Worm (Caenorhabditis elegans) whole organism, L4/young adult: ENCODE results near the gene F20A1.8.

ENCODE experiments used
- W03F9.2 ChIP-seq: fragments of 150-350 bp; optimal IDR thresholded peaks from 2 replicates; lab custom pipeline; 2014; ENCODE audit warnings: missing biosample characterization, missing genetic modification characterization
- dao-5 ChIP-seq: sonication (generic microtip); optimal IDR thresholded peaks from 2 replicates; lab custom pipeline; 2016; ENCODE audit warnings: missing genotype, missing genetic modification characterization, moderate library complexity, missing compliant biosample characterization
- him-1 ChIP-seq: sonication (generic microtip); optimal IDR thresholded peaks from 2 replicates; lab custom pipeline; 2016; ENCODE audit warnings: missing genotype, missing genetic modification reagents, missing genetic modification characterization, missing compliant biosample characterization

DNA sequence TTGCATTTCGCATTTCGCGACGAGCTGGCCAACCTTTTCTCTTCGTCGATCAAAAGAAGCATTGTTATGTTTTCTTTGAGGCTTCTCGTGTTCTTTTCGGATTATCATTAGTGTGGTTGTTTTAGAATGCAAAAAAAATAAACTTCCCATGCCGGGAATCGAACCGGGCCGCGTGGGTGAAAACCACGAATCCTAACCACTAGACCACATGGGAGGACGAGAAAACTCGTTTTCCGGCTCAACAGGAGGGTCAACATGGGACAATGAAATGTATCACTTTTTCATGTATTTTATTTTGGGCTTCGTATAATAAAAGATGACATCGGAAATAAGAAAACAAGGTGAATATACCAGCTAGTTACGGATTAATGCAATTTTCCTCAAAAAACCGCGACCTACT lies 22.2 kb upstream of the F20A1.8 start:
- no peak for TF ChIP-seq W03F9.2
- no peak for TF ChIP-seq him-1
- TF ChIP-seq dao-5 (tag; lab: Kevin White, UChicago), result no peak
